Fruit fly (Drosophila melanogaster) whole organism: Measurements from ENCODE around the gene drm.

Source experiments
- CG8478 ChIP-seq: fragments of >200 bp; optimal IDR thresholded peaks from 2 replicates; lab custom pipeline; 2018; ENCODE audit warnings: inconsistent platforms
- Dll ChIP-seq: fragments of >200 bp; optimal IDR thresholded peaks from 2 replicates; lab custom pipeline; 2017
- EcR ChIP-seq, 2 experiments: fragments of >200 bp; optimal IDR thresholded peaks; 2 replicates each; lab custom pipeline; 2017; ENCODE audit warnings: missing biosample characterization in 2 of 2, missing genetic modification characterization in 2 of 2, missing genetic modification reagents in 2 of 2
- pan ChIP-seq: fragments of >200 bp; optimal IDR thresholded peaks from 2 replicates; lab custom pipeline; 2017
- psq ChIP-seq: fragments of >200 bp; optimal IDR thresholded peaks from 2 replicates; lab custom pipeline; 2017
- usp ChIP-seq: fragments of >200 bp; optimal IDR thresholded peaks from 2 replicates; lab custom pipeline; 2017; ENCODE audit warnings: missing biosample characterization, missing genetic modification characterization, mixed read lengths

Gene drm

DNA sequence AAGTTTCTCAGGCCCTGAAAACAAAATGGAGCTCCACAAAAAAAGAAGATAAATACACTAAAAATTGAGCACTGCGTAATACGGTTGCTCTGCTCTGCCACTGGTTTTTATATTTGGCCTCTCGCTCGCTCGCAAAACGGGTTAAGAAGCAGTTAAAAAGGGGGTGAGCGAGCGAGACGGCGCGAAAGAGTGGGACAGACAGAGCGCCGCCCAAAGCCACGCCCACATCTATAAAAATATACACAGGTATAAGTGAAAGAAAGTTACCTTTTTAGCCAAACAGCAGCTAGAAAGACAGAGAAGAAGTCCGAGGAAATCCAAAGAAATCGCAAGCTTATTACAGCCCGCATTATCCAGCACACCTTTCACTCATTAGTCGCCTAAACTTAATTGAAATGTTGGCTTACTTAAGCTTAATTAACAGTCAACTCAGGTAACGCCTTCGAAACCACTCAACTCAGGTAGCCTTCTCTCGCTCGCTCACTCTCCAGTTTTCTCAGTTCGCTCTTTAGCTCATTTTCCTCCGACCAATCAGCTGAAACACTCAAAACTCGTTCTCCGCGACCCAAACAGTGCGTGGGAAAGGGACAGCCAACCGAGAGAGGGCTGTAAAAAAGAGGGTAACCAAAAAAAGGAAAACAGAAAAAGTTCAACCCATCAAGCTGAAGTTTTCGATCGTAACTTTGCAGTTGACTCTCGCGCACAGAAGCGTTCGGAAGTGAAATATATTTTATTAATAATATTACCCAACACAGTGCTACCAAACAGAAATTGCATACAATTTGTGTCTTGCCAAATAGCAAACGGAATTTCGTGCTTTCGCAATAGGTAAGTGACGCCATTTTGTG is at the start of gene drm:
drm (plus strand) TSS at position 684 of the 848 bp plus-strand sequence.
- TF ChIP-seq EcR (GFP tag; optimal IDR thresholded peaks at IDR 0.05; lab: Kevin White, UChicago) (no peak), usp (no peak), pan (lab: Kevin White, UChicago) (no peak), Dll (lab: Kevin White, UChicago) (peak; percentile 64), psq (lab: Kevin White, UChicago) (no peak), CG8478 (lab: Kevin White, UChicago) (peak; percentile 62)

dm6 chr2L:3490971-3491370 is 48.1 kb upstream of the drm start, which contains the start of gene CG15414:
Gene CG15414 (minus strand): TSS chr2L:3491071.
- no peak for TF ChIP-seq EcR (GFP tag; optimal IDR thresholded peaks at IDR 0.05; lab: Kevin White, UChicago)

DNA sequence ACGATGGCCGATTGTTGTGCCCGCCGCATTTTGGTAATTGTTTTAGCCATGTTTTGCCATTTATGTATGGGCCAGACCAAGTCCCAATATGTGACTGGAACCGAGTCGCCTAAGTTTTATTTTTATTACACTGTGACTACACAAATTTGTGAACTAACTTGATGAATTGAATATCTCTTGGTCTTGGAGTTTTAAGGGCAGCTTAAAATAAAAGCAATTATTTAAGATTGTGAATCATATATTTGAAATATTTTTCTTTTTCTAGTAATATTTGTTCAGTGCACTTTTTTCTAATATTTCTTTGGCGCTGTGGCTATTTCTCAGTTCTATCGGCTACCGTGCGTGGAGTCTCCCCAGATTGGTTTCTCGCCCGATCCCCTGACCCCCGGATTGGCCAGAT is 45.6 kb upstream of the drm start:
- TF ChIP-seq CG8478 (lab: Kevin White, UChicago) (no peak), psq (lab: Kevin White, UChicago) (no peak), pan (lab: Kevin White, UChicago) (no peak)

DNA sequence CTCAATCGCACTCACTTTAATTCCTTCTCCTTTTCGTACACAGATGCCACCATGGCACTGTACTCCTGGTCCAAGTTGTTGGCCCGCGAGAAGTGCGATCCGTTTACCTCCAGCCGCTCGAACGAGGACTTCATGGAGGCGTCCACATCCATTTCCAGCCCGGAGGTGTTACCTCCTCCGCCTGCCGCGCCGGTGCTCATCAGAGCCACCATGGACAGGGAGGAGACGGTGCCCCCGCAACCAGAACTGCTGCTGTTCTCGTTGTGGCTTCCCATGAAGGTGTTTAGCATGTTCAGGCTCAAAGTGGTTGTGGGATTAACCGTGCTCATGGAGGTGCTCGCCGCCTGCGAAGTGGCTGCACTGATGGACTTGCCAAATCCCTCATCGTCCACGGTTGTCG is 43.6 kb upstream of the drm start:
- no peak for TF ChIP-seq CG8478 (lab: Kevin White, UChicago)
- TF ChIP-seq EcR (GFP tag; optimal IDR thresholded peaks at IDR 0.05; lab: Kevin White, UChicago) = no peak
- TF ChIP-seq psq (lab: Kevin White, UChicago) = no peak
- no peak for TF ChIP-seq usp
- no peak for TF ChIP-seq Dll (lab: Kevin White, UChicago)
- TF ChIP-seq pan (lab: Kevin White, UChicago) = no peak

- TF ChIP-seq pan (lab: Kevin White, UChicago) (no peak), psq (lab: Kevin White, UChicago) (no peak), usp (no peak), Dll (lab: Kevin White, UChicago) (no peak), EcR (GFP tag; optimal IDR thresholded peaks at IDR 0.05; lab: Kevin White, UChicago) (no peak), CG8478 (lab: Kevin White, UChicago) (no peak)
Measured at dm6 chr2L:3504851-3505250, 34.2 kb upstream of the drm start.

- TF ChIP-seq Dll (lab: Kevin White, UChicago) (no peak), EcR (GFP tag; optimal IDR thresholded peaks at IDR 0.05; lab: Kevin White, UChicago) (no peak), CG8478 (lab: Kevin White, UChicago) (no peak), usp (no peak), pan (lab: Kevin White, UChicago) (no peak), psq (lab: Kevin White, UChicago) (no peak)
Measured at dm6 chr2L:3506322-3506721, 32.7 kb upstream of the drm start.

- TF ChIP-seq pan (lab: Kevin White, UChicago) (no peak), usp (no peak), CG8478 (lab: Kevin White, UChicago) (no peak), psq (lab: Kevin White, UChicago) (no peak), EcR (GFP tag; optimal IDR thresholded peaks at IDR 0.05; lab: Kevin White, UChicago) (no peak), Dll (lab: Kevin White, UChicago) (no peak)
Measured at dm6 chr2L:3506806-3507205, 32.2 kb upstream of the drm start.

dm6 chr2L:3507209-3508164 is 31.6 kb upstream of the drm start, which contains the start of gene tim:
Gene tim (minus strand): TSS chr2L:3508119.
- TF ChIP-seq CG8478 (lab: Kevin White, UChicago) (no peak), EcR (GFP tag; optimal IDR thresholded peaks at IDR 0.05; lab: Kevin White, UChicago) (no peak), pan (lab: Kevin White, UChicago) (no peak), usp (no peak), psq (lab: Kevin White, UChicago) (no peak), Dll (lab: Kevin White, UChicago) (no peak)

dm6 chr2L:3510002-3510401 is 29.0 kb upstream of the drm start, which contains the start of gene CG31954:
Gene CG31954 (minus strand): TSS chr2L:3510102.
- TF ChIP-seq CG8478 (lab: Kevin White, UChicago) (no peak), psq (lab: Kevin White, UChicago) (no peak), Dll (lab: Kevin White, UChicago) (no peak), EcR (GFP tag; optimal IDR thresholded peaks at IDR 0.05; lab: Kevin White, UChicago) (no peak), pan (lab: Kevin White, UChicago) (no peak), usp (no peak)

DNA sequence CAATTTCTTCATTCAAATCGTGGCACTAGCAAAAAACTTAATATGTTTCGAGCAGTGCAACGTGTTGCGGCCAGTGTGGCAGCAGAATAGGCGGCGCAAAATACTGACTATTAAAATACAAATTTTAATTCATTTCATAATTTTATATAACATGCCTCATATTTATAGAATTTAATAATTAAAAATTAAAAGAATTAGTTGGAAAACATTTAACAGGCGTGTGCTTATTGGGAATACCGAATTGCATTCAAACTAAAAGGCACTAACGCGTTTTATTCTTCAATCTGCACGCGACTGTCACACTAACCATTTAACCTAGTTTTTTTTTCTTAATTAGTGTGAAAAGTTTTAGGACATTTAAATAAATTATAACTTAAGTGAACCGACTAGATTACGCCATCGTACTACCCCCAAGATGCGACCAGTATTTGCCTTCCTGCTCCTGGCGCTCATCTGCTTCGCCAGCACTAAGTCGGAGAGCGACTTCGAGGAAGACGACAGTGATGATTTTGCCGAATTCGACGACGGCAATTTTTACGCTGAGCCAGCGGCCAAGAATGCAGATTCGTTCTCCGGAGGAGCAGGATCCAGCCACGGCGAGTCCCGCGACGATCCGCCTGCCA is 24.4 kb upstream of the drm start, which contains the start of the genes LeuRS and CG17593:
LeuRS (minus strand) TSS at position 88 of the 623 bp plus-strand sequence.
CG17593 (plus strand) TSS at position 304 of the 623 bp plus-strand sequence.
- no peak for TF ChIP-seq CG8478 (lab: Kevin White, UChicago)
- no peak for TF ChIP-seq EcR (GFP tag; optimal IDR thresholded peaks at IDR 0.05; lab: Kevin White, UChicago)
- no peak for TF ChIP-seq usp
- TF ChIP-seq psq (lab: Kevin White, UChicago) = no peak
- TF ChIP-seq Dll (lab: Kevin White, UChicago) = no peak
- no peak for TF ChIP-seq pan (lab: Kevin White, UChicago)

dm6 chr2L:3519551-3519950 is 19.5 kb upstream of the drm start, which contains the start of the genes CG3213 and CG8851:
Gene CG3213 (minus strand): TSS chr2L:3519651.
Gene CG8851 (plus strand): TSS chr2L:3519677.
- TF ChIP-seq psq (lab: Kevin White, UChicago) = no peak
- no peak for TF ChIP-seq Dll (lab: Kevin White, UChicago)
- no peak for TF ChIP-seq EcR (GFP tag; optimal IDR thresholded peaks at IDR 0.05; lab: Kevin White, UChicago)
- TF ChIP-seq pan (lab: Kevin White, UChicago) = no peak
- no peak for TF ChIP-seq usp
- TF ChIP-seq CG8478 (lab: Kevin White, UChicago) = no peak
